Fruit fly (Drosophila melanogaster): ENCODE data around the gene Lcp65Af.
A peak's percentile ranks its signal among the peaks of the same experiment; 100 is the strongest.

Gene Lcp65Af

dm6 chr3L:6108264-6109060, 28.1 kb downstream of the Lcp65Af start (continued):
- TF ChIP-seq bab2 (GFP tag; optimal IDR thresholded peaks at IDR 0.05) (no peak), CG10543 (GFP tag; optimal IDR thresholded peaks at IDR 0.05) (no peak), ken (GFP tag; IDR thresholded peaks at IDR 0.05) (no peak), sd (tag; optimal IDR thresholded peaks at IDR 0.05) (no peak), HLH4C (GFP tag; IDR thresholded peaks at IDR 0.05; ENCODE audit: partially characterized antibody) (no peak), Mad (GFP tag; optimal IDR thresholded peaks at IDR 0.05) (no peak), CG7357 (GFP tag; IDR thresholded peaks at IDR 0.05) (no peak), Lim3 (GFP tag; IDR thresholded peaks at IDR 0.05) (no peak), CG8478 (optimal IDR thresholded peaks at IDR 0.05) (no peak), dmrt11E (tag; optimal IDR thresholded peaks at IDR 0.05) (peak; percentile 40), pros (GFP tag; optimal IDR thresholded peaks at IDR 0.05) (peak; percentile 48), YL-1 (GFP tag; optimal IDR thresholded peaks at IDR 0.05) (no peak), shn (GFP tag; optimal IDR thresholded peaks at IDR 0.05) (no peak), Side (GFP tag; optimal IDR thresholded peaks at IDR 0.05) (no peak), lola (GFP tag; optimal IDR thresholded peaks at IDR 0.05) (peak in 1 of 3 experiments; percentile 45), CG10462 (GFP tag; optimal IDR thresholded peaks at IDR 0.05) (no peak), CG10267 (tag; optimal IDR thresholded peaks at IDR 0.05) (peak; percentile 21), Oli (tag; optimal IDR thresholded peaks at IDR 0.05) (peak; percentile 35), CG10209 (GFP tag; optimal IDR thresholded peaks at IDR 0.05) (no peak), CG3407 (GFP tag; optimal IDR thresholded peaks at IDR 0.05) (no peak), ranshi (GFP tag; IDR thresholded peaks at IDR 0.05) (no peak), Ptx1 (GFP tag; IDR thresholded peaks at IDR 0.05) (no peak), pnt (GFP tag; optimal IDR thresholded peaks at IDR 0.05) (no peak), CG17186 (GFP tag; optimal IDR thresholded peaks at IDR 0.05) (no peak), Tbp (GFP tag; optimal IDR thresholded peaks at IDR 0.05) (no peak), CG1603 (tag; optimal IDR thresholded peaks at IDR 0.05) (no peak), CG32767 (GFP tag; IDR thresholded peaks at IDR 0.05) (no peak), pum (GFP tag; optimal IDR thresholded peaks at IDR 0.05) (no peak), CG33557 (GFP tag; optimal IDR thresholded peaks at IDR 0.05) (no peak), bsh (GFP tag; optimal IDR thresholded peaks at IDR 0.05) (peak in 1 of 2 experiments; percentile 50), hkb (optimal IDR thresholded peaks at IDR 0.05) (no peak), hkb (GFP tag; IDR thresholded peaks at IDR 0.05) (no peak), sqz (GFP tag; optimal IDR thresholded peaks at IDR 0.05) (no peak), CrebB (tag; optimal IDR thresholded peaks at IDR 0.05) (no peak), knrl (GFP tag; IDR thresholded peaks at IDR 0.05; ENCODE audit: partially characterized antibody) (no peak), Atf-2 (GFP tag; optimal IDR thresholded peaks at IDR 0.05) (no peak), jumu (GFP tag; optimal IDR thresholded peaks at IDR 0.05) (no peak), scrt (GFP tag; optimal IDR thresholded peaks at IDR 0.05) (no peak), ci (GFP tag; IDR thresholded peaks at IDR 0.05) (no peak), CG4854 (GFP tag; optimal IDR thresholded peaks at IDR 0.05) (no peak), tap (tag; optimal IDR thresholded peaks at IDR 0.05) (peak; percentile 19), CG4328 (GFP tag; optimal IDR thresholded peaks at IDR 0.05) (no peak), Gsc (GFP tag; IDR thresholded peaks at IDR 0.05) (no peak), jing (GFP tag; optimal IDR thresholded peaks at IDR 0.05) (no peak), BEAF-32 (GFP tag; optimal IDR thresholded peaks at IDR 0.05) (no peak), ab (GFP tag; optimal IDR thresholded peaks at IDR 0.05) (no peak), klu (GFP tag; IDR thresholded peaks at IDR 0.05) (no peak), CG14965 (GFP tag; optimal IDR thresholded peaks at IDR 0.05; ENCODE audit: borderline replicate concordance) (no peak), rib (GFP tag; IDR thresholded peaks at IDR 0.05) (no peak), CG11093 (GFP tag; IDR thresholded peaks at IDR 0.05) (no peak)

Data from whole organism, embryonic.